Fruit fly (Drosophila melanogaster) whole organism, larva: ENCODE data around the gene Ptp61F.
A peak's percentile ranks its signal among the peaks of the same experiment; 100 is the strongest.

Source experiments
- noc ChIP-seq: fragments of 200-800 bp; sonication (Bioruptor generic); optimal IDR thresholded peaks from 3 replicates; lab custom pipeline; 2019; ENCODE audit warnings: missing biosample characterization, mild to moderate bottlenecking, missing genetic modification characterization, moderate library complexity

Ptp61F gene

DNA sequence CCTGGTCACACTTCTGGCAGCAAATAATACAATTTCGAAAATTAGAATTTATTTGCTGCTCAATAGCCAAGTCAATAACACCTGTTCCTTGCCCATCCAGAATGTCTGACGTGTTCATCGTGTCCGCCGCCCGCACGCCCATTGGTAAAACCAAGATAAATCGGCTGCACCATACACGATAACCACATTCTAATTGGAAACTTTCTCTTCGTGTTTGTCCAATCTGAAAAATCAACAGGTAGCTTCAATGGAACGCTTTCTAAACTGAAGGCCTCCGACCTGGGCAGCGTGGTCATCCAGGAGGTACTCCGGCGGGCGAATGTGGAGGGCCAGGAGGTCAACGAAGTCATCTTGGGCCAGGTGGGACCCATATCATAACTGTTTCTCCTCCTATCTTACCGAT, 172.1 kb downstream of the Ptp61F start:
- TF ChIP-seq noc (tag; lab: Kevin White, UChicago) = no peak

DNA sequence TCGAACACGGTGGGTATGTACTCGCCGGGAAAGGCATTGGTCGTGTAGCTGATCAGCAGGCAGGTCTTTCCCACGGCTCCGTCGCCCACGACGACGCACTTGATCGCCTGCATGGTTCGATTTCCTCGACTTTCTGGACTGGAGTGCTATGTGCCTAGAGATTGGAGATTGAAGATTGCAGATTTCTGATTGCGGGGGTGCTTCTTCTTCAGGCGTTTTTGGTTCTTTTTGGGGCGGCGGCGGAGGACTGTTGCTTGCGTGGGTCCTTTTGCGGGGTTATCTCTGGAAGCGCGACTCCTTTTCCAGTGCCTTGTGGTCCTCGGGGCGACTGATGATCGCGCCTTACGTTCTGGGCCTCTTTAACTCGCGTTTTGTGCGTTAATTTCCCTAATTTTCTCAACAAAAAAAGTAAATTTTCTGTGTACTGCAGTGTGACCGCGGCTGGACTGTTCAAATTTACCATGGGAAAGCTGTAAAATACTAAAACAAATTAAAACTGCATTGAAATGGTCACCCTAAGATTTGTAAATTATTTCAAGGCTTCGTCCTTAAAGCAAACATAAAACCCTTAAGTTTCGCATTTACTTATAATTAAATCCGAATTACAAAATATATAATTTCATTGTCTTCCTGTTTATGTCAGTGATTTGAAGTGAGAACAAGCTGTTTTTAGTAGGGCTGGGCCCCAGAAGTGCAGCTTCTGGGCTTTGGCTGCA, 172.7 kb downstream of the Ptp61F start, which contains the start of the genes Rac1 and Acat2:
Gene Rac1, minus strand, starts transcription at position 450 of the 716 bp plus-strand sequence.
Gene Acat2, plus strand, starts transcription at position 711 of the 716 bp plus-strand sequence.
- TF ChIP-seq noc (tag; lab: Kevin White, UChicago) = no peak

DNA sequence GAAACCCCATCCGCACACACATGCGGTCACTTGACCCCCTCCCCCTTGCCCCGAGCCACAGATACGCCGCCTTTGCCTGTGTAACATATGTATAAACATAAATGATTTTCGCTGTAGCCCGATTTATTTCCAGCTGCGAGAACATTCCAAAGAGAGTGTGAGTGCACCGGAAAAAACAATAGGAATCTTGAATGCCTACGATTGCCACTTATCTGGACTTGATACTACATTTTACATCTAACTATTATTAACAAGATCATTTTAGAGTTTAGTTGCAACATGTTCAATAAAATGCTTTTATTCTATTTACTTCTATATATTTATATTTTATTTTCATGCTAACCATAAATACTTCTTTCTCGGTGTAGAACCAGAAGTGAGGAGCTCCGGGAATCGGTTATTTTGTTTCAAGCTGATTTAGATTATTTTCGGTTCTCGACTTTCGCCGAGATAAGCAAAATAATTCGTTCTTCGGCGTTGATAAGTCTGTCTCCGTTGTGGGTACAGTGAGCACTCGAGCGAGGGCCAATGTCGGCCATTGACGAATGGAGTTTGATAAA, 174.9 kb downstream of the Ptp61F start:
- TF ChIP-seq noc (tag; lab: Kevin White, UChicago) = peak; percentile 95

DNA sequence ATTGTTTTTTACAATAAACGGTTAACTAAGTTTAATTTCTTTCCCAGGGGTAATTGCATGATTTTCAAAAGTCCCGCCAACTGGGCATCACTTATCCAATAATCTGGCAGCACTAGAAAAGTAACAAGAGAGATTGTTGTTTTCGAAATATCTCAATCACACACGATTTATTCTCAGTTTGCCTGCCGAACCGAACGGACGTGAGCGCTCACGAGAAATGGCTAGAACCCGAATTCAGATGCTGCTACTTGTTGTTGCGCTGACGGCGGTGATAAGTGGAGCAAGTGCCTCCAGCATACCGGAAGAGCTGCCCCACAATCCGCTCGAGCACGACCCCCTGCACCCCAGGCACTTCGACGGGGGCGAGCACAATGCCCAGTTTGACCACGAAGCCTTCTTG, 176.5 kb downstream of the Ptp61F start, which contains the start of gene scf:
Gene scf, plus strand, starts transcription at position 164 of the 400 bp plus-strand sequence.
- TF ChIP-seq noc (tag; lab: Kevin White, UChicago) = no peak

DNA sequence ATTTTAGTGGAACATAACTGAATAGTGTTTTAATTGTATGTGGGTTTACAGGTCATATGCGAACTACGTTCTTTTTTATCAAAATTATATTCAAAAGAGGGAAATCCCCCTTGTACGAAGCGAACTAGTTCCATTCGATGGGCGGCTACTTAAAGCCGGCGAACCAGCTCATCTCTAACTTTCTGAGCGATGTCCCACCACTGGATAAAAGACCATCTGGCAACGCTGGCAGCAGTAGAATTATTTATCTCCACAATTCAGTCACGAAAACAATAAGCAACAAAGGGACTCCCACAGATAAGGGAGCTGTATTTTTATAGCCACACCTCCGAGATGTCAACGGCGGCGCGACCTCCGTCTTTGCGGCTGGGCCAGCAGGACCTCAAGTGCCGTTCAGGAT, 179.4 kb downstream of the Ptp61F start, which contains the start of gene Rabex-5:
Gene Rabex-5, plus strand, starts transcription at position 221 of the 400 bp plus-strand sequence.
- no peak for TF ChIP-seq noc (tag; lab: Kevin White, UChicago)

DNA sequence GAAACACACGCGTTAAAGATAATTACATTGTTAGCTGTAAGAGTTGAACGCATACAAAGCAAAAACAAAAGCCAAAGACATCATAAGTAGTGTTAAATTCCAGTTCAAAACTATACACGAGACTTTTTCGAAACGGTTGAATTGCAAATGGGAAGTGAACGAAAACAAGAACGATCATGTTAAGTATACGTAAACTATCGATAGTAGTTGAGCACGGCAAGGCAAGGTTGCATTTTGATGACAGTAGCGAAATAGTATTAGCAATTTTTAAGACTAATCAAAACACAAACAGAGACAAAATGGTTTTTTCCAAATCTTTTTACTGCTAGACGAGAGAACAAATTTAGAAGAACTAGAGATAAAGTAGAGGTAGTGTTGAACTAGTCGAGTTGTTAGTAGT, 180.2 kb downstream of the Ptp61F start:
- no peak for TF ChIP-seq noc (tag; lab: Kevin White, UChicago)
